Worm (Caenorhabditis elegans) whole organism, mixed stage, embryonic: ENCODE measurements around the gene Y22F5A.11.
A peak's percentile ranks its signal among the peaks of the same experiment; 100 is the strongest.

ENCODE experiments used
- bed-3 ChIP-seq: fragments of 200-800 bp; sonication (Bioruptor generic); optimal IDR thresholded peaks from 3 replicates; lab custom pipeline; 2018; ENCODE audit warnings: mild to moderate bottlenecking, missing genetic modification characterization, moderate library complexity, missing compliant biosample characterization
- blmp-1 ChIP-seq: fragments of 150-350 bp; optimal IDR thresholded peaks from 2 replicates; lab custom pipeline; 2014; ENCODE audit warnings: missing biosample characterization, missing genetic modification characterization
- ceh-39 ChIP-seq: fragments of 150-350 bp; optimal IDR thresholded peaks from 2 replicates; lab custom pipeline; 2014; ENCODE audit warnings: missing biosample characterization, missing genetic modification characterization
- ceh-43 ChIP-seq: fragments of 200-800 bp; sonication (Bioruptor generic); optimal IDR thresholded peaks from 2 replicates; lab custom pipeline; 2018; ENCODE audit warnings: mild to moderate bottlenecking, missing genetic modification characterization, moderate library complexity, missing compliant biosample characterization
- ceh-83 ChIP-seq: fragments of 200-800 bp; sonication (Bioruptor generic); optimal IDR thresholded peaks from 2 replicates; lab custom pipeline; 2018; ENCODE audit warnings: mild to moderate bottlenecking, missing genetic modification characterization, missing compliant biosample characterization
- ces-1 ChIP-seq: fragments of 150-350 bp; optimal IDR thresholded peaks from 2 replicates; lab custom pipeline; 2014; ENCODE audit warnings: missing biosample characterization, missing genetic modification reagents, missing genetic modification characterization
- drap-1 ChIP-seq: fragments of 200-800 bp; sonication (Bioruptor generic); optimal IDR thresholded peaks from 3 replicates; lab custom pipeline; 2018; ENCODE audit warnings: mild to moderate bottlenecking, missing genetic modification characterization, missing compliant biosample characterization
- elt-1 ChIP-seq: sonication (generic microtip); optimal IDR thresholded peaks from 2 replicates; lab custom pipeline; 2017; ENCODE audit warnings: missing genetic modification characterization, mild to moderate bottlenecking, missing compliant biosample characterization, antibody characterized with exemption, moderate library complexity, borderline replicate concordance; ENCODE audit not compliant: insufficient read depth
- flh-1 ChIP-seq: fragments of 200-800 bp; sonication (Bioruptor generic); optimal IDR thresholded peaks from 2 replicates; lab custom pipeline; 2018; ENCODE audit warnings: mild to moderate bottlenecking, missing genetic modification characterization, moderate library complexity, missing compliant biosample characterization
- lin-13 ChIP-seq: fragments of 150-350 bp; optimal IDR thresholded peaks from 2 replicates; lab custom pipeline; 2014; ENCODE audit warnings: missing biosample characterization, missing genetic modification characterization
- lin-32 ChIP-seq: fragments of 200-800 bp; sonication (Bioruptor generic); optimal IDR thresholded peaks from 2 replicates; lab custom pipeline; 2018; ENCODE audit warnings: mild to moderate bottlenecking, missing genetic modification characterization, missing compliant biosample characterization
- lsy-2 ChIP-seq: fragments of 150-350 bp; optimal IDR thresholded peaks from 2 replicates; lab custom pipeline; 2014; ENCODE audit warnings: missing biosample characterization, missing genetic modification characterization
- mep-1 ChIP-seq: fragments of 150-350 bp; optimal IDR thresholded peaks from 2 replicates; lab custom pipeline; 2017; ENCODE audit warnings: missing biosample characterization, missing genetic modification reagents, missing genetic modification characterization, inconsistent platforms
- nhr-12 ChIP-seq: fragments of 150-350 bp; optimal IDR thresholded peaks from 2 replicates; lab custom pipeline; 2014; ENCODE audit warnings: missing biosample characterization, missing genetic modification characterization
- nhr-2 ChIP-seq: fragments of 150-350 bp; optimal IDR thresholded peaks from 2 replicates; lab custom pipeline; 2014; ENCODE audit warnings: missing biosample characterization, missing genetic modification characterization
- nhr-28 ChIP-seq: fragments of 150-350 bp; optimal IDR thresholded peaks from 2 replicates; lab custom pipeline; 2014; ENCODE audit warnings: missing biosample characterization, missing genetic modification characterization
- pha-4 ChIP-seq: fragments of 150-350 bp; optimal IDR thresholded peaks from 2 replicates; lab custom pipeline; 2018; ENCODE audit warnings: missing biosample characterization, missing genetic modification reagents, missing genetic modification characterization
- sptf-1 ChIP-seq: sonication (generic microtip); optimal IDR thresholded peaks from 2 replicates; lab custom pipeline; 2017; ENCODE audit warnings: mild to moderate bottlenecking, missing genetic modification characterization, moderate library complexity, missing compliant biosample characterization
- tbx-8 ChIP-seq: fragments of 200-800 bp; sonication (Bioruptor generic); optimal IDR thresholded peaks from 2 replicates; lab custom pipeline; 2018; ENCODE audit warnings: mild to moderate bottlenecking, missing genetic modification characterization, moderate library complexity, missing compliant biosample characterization
- unc-120 ChIP-seq: sonication (generic microtip); optimal IDR thresholded peaks from 2 replicates; lab custom pipeline; 2017; ENCODE audit warnings: missing genetic modification characterization, missing compliant biosample characterization; ENCODE audit not compliant: poor library complexity, severe bottlenecking
- unc-39 ChIP-seq: fragments of 150-350 bp; optimal IDR thresholded peaks from 2 replicates; lab custom pipeline; 2014; ENCODE audit warnings: missing biosample characterization, missing genetic modification characterization
- zip-8 ChIP-seq: fragments of 150-350 bp; optimal IDR thresholded peaks from 2 replicates; lab custom pipeline; 2014; ENCODE audit warnings: missing biosample characterization, missing genetic modification characterization

Gene Y22F5A.11

ce11 chrV:10245615-10246014 is 29.8 kb downstream of the Y22F5A.11 start:
- TF ChIP-seq flh-1 (no peak), nhr-2 (no peak)
- TF ChIP-seq, all 35 proteins: peak for 0

DNA sequence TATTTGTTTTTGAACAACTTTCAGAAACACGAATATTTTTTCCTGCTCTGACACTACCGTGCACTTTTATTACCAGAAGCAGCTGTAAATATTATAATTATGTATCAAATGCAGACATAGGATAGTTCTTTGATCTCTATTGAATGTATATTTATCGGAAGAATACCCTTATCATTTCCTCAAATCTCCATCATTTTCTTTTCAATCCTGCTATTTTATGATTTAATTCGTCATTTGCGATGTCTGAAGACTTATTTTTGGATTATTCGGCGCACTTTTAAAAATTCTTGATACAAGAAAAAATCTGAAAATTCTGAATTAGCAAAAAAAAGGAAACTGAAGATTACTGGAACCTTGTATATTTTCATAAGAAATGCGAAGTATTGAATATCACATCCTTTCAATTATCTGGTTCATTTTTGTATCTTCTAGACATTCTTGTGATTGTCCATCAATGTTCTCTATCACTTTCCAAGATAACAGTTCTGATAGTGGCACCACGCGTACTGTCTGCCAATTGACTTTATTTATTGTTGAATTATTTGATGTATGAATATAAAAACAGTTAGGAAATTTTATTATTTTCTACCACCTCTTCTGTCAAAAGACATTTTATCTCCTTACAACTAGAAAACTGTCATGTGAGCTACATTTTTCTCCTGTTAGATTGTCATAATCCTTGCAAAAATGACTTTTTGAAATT is 31.3 kb downstream of the Y22F5A.11 start:
- peak; percentile 54 for TF ChIP-seq elt-1 (tag; lab: Kevin White, UChicago)
- TF ChIP-seq lsy-2 (tag; lab: Kevin White, UChicago) = no peak

- TF ChIP-seq nhr-2 (no peak), blmp-1 (tag; lab: Kevin White, UChicago) (no peak), ceh-39 (tag; lab: Kevin White, UChicago) (no peak), pha-4 (tag; lab: Kevin White, UChicago) (no peak), lin-13 (tag; lab: Kevin White, UChicago) (no peak), unc-120 (tag; lab: Kevin White, UChicago) (no peak), drap-1 (GFP tag; lab: Kevin White, UChicago) (no peak)
- TF ChIP-seq, all 35 proteins: peak for 0
These were observed 32.3 kb downstream of the Y22F5A.11 start, which contains the start of gene C12D8.9 for ce11 chrV:10243105-10243504. Gene C12D8.9, minus strand, starts transcription at chrV:10243205.

DNA sequence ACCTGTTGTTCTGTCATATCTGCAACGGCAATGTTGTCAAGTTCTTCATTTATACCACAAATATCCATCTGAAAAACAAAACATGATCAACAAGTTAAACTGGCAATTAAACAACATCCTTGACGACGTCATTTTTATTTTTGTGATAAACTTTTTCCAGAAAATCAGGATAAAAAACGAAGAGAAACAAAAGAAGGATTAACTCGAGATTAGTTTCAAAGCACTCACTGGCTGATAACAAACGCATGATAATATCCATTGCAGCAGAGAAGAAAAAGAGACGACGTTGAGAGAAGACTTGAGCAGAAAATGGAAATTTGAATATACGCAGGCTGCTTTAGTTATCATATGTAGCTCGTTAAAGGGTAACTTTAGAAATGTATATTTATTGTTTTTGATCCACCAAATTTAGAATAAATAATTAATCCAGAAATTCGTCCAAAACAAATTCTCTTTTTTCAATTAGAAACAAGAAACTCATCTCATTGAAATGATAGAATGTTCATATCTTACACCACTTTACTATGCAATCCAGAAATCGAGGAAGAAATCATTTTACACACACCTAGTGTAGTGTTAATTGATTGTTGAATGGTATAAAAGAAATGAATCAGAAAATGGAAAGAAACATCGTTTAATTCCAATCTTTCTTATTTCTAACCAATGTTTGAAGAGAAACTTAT is 34.2 kb downstream of the Y22F5A.11 start, which contains the start of the genes C12D8.21 and col-148:
Gene C12D8.21 (minus strand): TSS at position 68 of the 683 bp plus-strand sequence.
Gene col-148 (plus strand): TSS at position 633 of the 683 bp plus-strand sequence.
- TF ChIP-seq mep-1 (tag; lab: Kevin White, UChicago) (no peak), zip-8 (tag; lab: Kevin White, UChicago) (no peak), unc-39 (tag; lab: Kevin White, UChicago) (no peak)

DNA sequence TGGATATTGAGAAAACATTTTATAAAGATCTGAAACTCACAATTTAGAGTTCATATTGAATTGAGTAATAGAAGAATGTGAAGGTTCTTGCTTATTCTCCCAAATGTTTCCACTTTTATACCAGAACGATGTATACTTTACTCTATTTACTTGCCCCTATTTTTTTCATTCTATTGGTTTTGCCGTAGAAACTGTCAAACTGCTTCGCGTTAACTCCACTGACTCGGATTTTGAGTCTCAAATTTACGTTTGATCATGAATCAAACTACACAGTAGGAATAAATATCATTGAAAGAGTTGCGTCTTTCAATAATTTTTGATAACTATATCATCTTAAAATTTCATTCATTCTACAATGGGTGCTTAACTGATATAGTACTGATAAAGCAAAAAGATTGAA is 35.6 kb downstream of the Y22F5A.11 start, which contains the start of gene fipr-8:
Gene fipr-8 (minus strand): TSS at position 101 of the 400 bp plus-strand sequence.
- TF ChIP-seq ceh-39 (tag; lab: Kevin White, UChicago) = no peak
- no peak for TF ChIP-seq mep-1 (tag; lab: Kevin White, UChicago)
- TF ChIP-seq unc-120 (tag; lab: Kevin White, UChicago) = no peak
- TF ChIP-seq elt-1 (tag; lab: Kevin White, UChicago) = no peak
- TF ChIP-seq flh-1 = no peak
- TF ChIP-seq ceh-43 (GFP tag; lab: Kevin White, UChicago) = no peak
- TF ChIP-seq sptf-1 (tag; lab: Kevin White, UChicago) = no peak
- TF ChIP-seq lin-32 (GFP tag; lab: Kevin White, UChicago) = no peak
- no peak for TF ChIP-seq ceh-83 (GFP tag; lab: Kevin White, UChicago)
- TF ChIP-seq, all 35 proteins: peak for 0

- peak; percentile 31 for TF ChIP-seq lsy-2 (tag; lab: Kevin White, UChicago)
- TF ChIP-seq lin-13 (tag; lab: Kevin White, UChicago) = peak; percentile 2
- TF ChIP-seq elt-1 (tag; lab: Kevin White, UChicago) = no peak
- peak; percentile 8 for TF ChIP-seq pha-4 (tag; lab: Kevin White, UChicago)
- TF ChIP-seq ces-1 = peak; percentile 7
- peak; percentile 42 for TF ChIP-seq mep-1 (tag; lab: Kevin White, UChicago)
- no peak for TF ChIP-seq bed-3 (GFP tag; lab: Kevin White, UChicago)
- TF ChIP-seq sptf-1 (tag; lab: Kevin White, UChicago) = peak; percentile 46
These were observed 36.8 kb downstream of the Y22F5A.11 start, which contains the start of gene fubl-1 for ce11 chrV:10238665-10239064. Gene fubl-1, minus strand, starts transcription at chrV:10238866.

DNA sequence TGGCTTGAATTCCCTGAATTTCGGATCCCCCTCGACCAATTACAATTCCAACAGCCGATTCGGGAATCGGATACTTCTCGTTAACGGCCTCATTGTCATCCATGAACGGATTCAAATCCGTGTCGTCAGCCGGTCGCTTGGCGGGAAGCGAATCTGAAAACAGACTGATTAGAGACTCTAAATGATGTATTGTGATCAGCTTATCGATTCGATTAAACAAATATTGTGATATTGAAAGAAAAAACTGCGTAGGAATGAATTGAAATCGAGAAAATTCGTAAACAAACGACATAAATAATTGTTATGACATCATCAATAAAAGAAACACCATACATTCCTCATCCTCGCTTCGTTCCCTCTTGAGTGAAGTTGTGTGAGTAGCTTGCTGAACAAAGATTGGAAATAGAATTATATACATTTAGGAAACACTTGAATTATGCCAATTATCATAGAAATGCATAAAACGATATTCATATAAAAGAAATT is 37.4 kb downstream of the Y22F5A.11 start:
- no peak for TF ChIP-seq lsy-2 (tag; lab: Kevin White, UChicago)
- no peak for TF ChIP-seq pha-4 (tag; lab: Kevin White, UChicago)
- TF ChIP-seq lin-32 (GFP tag; lab: Kevin White, UChicago) = no peak
- TF ChIP-seq ceh-43 (GFP tag; lab: Kevin White, UChicago) = no peak
- no peak for TF ChIP-seq ceh-39 (tag; lab: Kevin White, UChicago)
- no peak for TF ChIP-seq drap-1 (GFP tag; lab: Kevin White, UChicago)
- TF ChIP-seq unc-120 (tag; lab: Kevin White, UChicago) = no peak
- no peak for TF ChIP-seq tbx-8 (GFP tag; lab: Kevin White, UChicago)
- no peak for TF ChIP-seq nhr-12 (tag; lab: Kevin White, UChicago)
- no peak for TF ChIP-seq blmp-1 (tag; lab: Kevin White, UChicago)
- TF ChIP-seq nhr-28 (tag; lab: Kevin White, UChicago) = no peak
- no peak for TF ChIP-seq mep-1 (tag; lab: Kevin White, UChicago)
